Worm (Caenorhabditis elegans) whole organism, L3 larva: Measurements from ENCODE around the gene ZK177.11.

Source experiments
- R02D3.7 ChIP-seq: fragments of 150-350 bp; optimal IDR thresholded peaks from 2 replicates; lab custom pipeline; 2014; ENCODE audit warnings: missing biosample characterization, missing genetic modification characterization
- ama-1 ChIP-seq: fragments of 150-350 bp; optimal IDR thresholded peaks from 2 replicates; lab custom pipeline; 2018
- ceh-82 ChIP-seq: fragments of 150-350 bp; optimal IDR thresholded peaks from 2 replicates; lab custom pipeline; 2014; ENCODE audit warnings: missing biosample characterization, missing genetic modification characterization
- egl-27 ChIP-seq: sonication (generic microtip); optimal IDR thresholded peaks from 4 replicates; lab custom pipeline; 2017; ENCODE audit warnings: missing biosample characterization, missing genetic modification reagents, missing genetic modification characterization
- egl-5 ChIP-seq: fragments of 150-350 bp; optimal IDR thresholded peaks from 2 replicates; lab custom pipeline; 2017; ENCODE audit warnings: missing biosample characterization, missing genetic modification reagents, missing genetic modification characterization, inconsistent platforms
- elt-1 ChIP-seq: fragments of 150-350 bp; optimal IDR thresholded peaks from 2 replicates; lab custom pipeline; 2014; ENCODE audit warnings: missing biosample characterization, missing genetic modification characterization
- elt-2 ChIP-seq: sonication (generic microtip); optimal IDR thresholded peaks from 2 replicates; lab custom pipeline; 2016; ENCODE audit warnings: missing genetic modification reagents, mild to moderate bottlenecking, missing genetic modification characterization, missing compliant biosample characterization
- elt-3 ChIP-seq, 3 experiments: fragments of 150-350 bp in 1 of 3; sonication (generic microtip) in 2 of 3; optimal IDR thresholded peaks; 2 replicates in 2 of 3; 4 replicates in 1 of 3; lab custom pipeline; 2014 to 2017; ENCODE audit warnings: missing biosample characterization in 3 of 3, missing genetic modification characterization in 3 of 3
- fkh-10 ChIP-seq: sonication (generic microtip); optimal IDR thresholded peaks from 2 replicates; lab custom pipeline; 2017; ENCODE audit warnings: missing biosample characterization, missing genetic modification reagents, missing genetic modification characterization
- fos-1 ChIP-seq: fragments of 150-350 bp; optimal IDR thresholded peaks from 2 replicates; lab custom pipeline; 2014; ENCODE audit warnings: missing biosample characterization, missing genetic modification characterization
- jun-1 ChIP-seq: fragments of 150-350 bp; optimal IDR thresholded peaks from 2 replicates; lab custom pipeline; 2014; ENCODE audit warnings: missing biosample characterization, missing genetic modification reagents, missing genetic modification characterization
- lin-15B ChIP-seq: fragments of 150-350 bp; optimal IDR thresholded peaks from 2 replicates; lab custom pipeline; 2014; ENCODE audit warnings: missing biosample characterization, missing genetic modification characterization
- lin-39 ChIP-seq: fragments of 150-350 bp; optimal IDR thresholded peaks from 2 replicates; lab custom pipeline; 2018; ENCODE audit warnings: missing biosample characterization, missing genetic modification reagents, missing genetic modification characterization
- mml-1 ChIP-seq: fragments of 150-350 bp; sonication (generic microtip); optimal IDR thresholded peaks from 3 replicates; lab custom pipeline; 2014; ENCODE audit warnings: missing biosample characterization, missing genetic modification characterization
- nfya-1 ChIP-seq: sonication (generic microtip); optimal IDR thresholded peaks from 2 replicates; lab custom pipeline; 2017; ENCODE audit warnings: missing genetic modification characterization, mild to moderate bottlenecking, missing compliant biosample characterization, antibody characterized with exemption, moderate library complexity; ENCODE audit not compliant: insufficient read depth
- nhr-11 ChIP-seq: fragments of 150-350 bp; optimal IDR thresholded peaks from 2 replicates; lab custom pipeline; 2014; ENCODE audit warnings: missing biosample characterization, missing genetic modification characterization
- nhr-23 ChIP-seq: fragments of 150-350 bp; optimal IDR thresholded peaks from 2 replicates; lab custom pipeline; 2014; ENCODE audit warnings: missing biosample characterization, missing genetic modification reagents, missing genetic modification characterization
- nhr-237 ChIP-seq: fragments of 150-350 bp; optimal IDR thresholded peaks from 2 replicates; lab custom pipeline; 2014; ENCODE audit warnings: missing biosample characterization, missing genetic modification characterization
- nhr-25 ChIP-seq: sonication (generic microtip); optimal IDR thresholded peaks from 2 replicates; lab custom pipeline; 2017; ENCODE audit warnings: missing biosample characterization, missing genetic modification characterization
- nhr-28 ChIP-seq: fragments of 150-350 bp; optimal IDR thresholded peaks from 2 replicates; lab custom pipeline; 2014; ENCODE audit warnings: missing biosample characterization, missing genetic modification characterization
- nhr-67 ChIP-seq: fragments of 150-350 bp; optimal IDR thresholded peaks from 2 replicates; lab custom pipeline; 2014; ENCODE audit warnings: missing biosample characterization, missing genetic modification characterization
- nhr-76 ChIP-seq: fragments of 150-350 bp; sonication (generic microtip); optimal IDR thresholded peaks from 5 replicates; lab custom pipeline; 2014; ENCODE audit warnings: missing biosample characterization, missing genetic modification characterization
- nhr-77 ChIP-seq: fragments of 150-350 bp; optimal IDR thresholded peaks from 2 replicates; lab custom pipeline; 2014; ENCODE audit warnings: missing biosample characterization, missing genetic modification characterization
- pha-4 ChIP-seq: fragments of 150-350 bp; optimal IDR thresholded peaks from 2 replicates; lab custom pipeline; 2014; ENCODE audit warnings: missing biosample characterization, missing genetic modification reagents, missing genetic modification characterization
- pqm-1 ChIP-seq: fragments of 150-350 bp; optimal IDR thresholded peaks from 2 replicates; lab custom pipeline; 2017; ENCODE audit warnings: missing biosample characterization, missing genetic modification characterization, inconsistent platforms
- sea-2 ChIP-seq: fragments of 150-350 bp; sonication (generic microtip); optimal IDR thresholded peaks from 4 replicates; lab custom pipeline; 2014; ENCODE audit warnings: missing biosample characterization, missing genetic modification reagents, missing genetic modification characterization
- skn-1 ChIP-seq: fragments of 150-350 bp; optimal IDR thresholded peaks from 2 replicates; lab custom pipeline; 2014; ENCODE audit warnings: missing biosample characterization, missing genetic modification characterization
- snpc-4 ChIP-seq: fragments of 150-350 bp; optimal IDR thresholded peaks from 2 replicates; lab custom pipeline; 2014; ENCODE audit warnings: missing biosample characterization, missing genetic modification characterization
- tbx-2 ChIP-seq: sonication (generic microtip); optimal IDR thresholded peaks from 2 replicates; lab custom pipeline; 2016; ENCODE audit warnings: mild to moderate bottlenecking, missing genetic modification characterization, missing compliant biosample characterization
- unc-39 ChIP-seq: sonication (generic microtip); optimal IDR thresholded peaks from 4 replicates; lab custom pipeline; 2017; ENCODE audit warnings: missing biosample characterization, missing genetic modification characterization
- zag-1 ChIP-seq: fragments of 150-350 bp; optimal IDR thresholded peaks from 2 replicates; lab custom pipeline; 2014; ENCODE audit warnings: missing biosample characterization, missing genetic modification characterization
- ztf-11 ChIP-seq: fragments of 150-350 bp; optimal IDR thresholded peaks from 2 replicates; lab custom pipeline; 2014; ENCODE audit warnings: missing biosample characterization, missing genetic modification characterization
- ztf-4 ChIP-seq: fragments of 150-350 bp; optimal IDR thresholded peaks from 2 replicates; lab custom pipeline; 2014; ENCODE audit warnings: missing biosample characterization, missing genetic modification characterization

Gene ZK177.11

DNA sequence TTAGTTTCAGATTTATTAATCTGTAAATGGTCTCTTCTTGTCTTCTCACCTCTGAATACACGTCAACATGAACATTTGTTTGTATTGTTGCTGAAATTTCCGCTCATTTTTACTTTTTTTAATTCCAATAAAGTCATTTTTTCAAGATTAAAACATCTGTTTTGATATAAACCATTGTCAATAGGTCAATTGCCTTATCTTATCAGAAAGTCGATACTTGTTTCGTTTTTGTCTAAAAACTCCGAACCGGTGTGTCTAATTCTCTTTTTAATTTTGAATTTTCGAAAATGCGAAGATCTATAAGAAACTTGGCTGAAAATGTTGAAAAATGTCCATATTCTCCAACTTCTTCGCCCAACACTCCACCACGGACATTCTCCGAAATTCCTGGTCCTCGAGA is 19.0 kb upstream of the ZK177.11 start, which contains the start of gene cyp-44A1:
Gene cyp-44A1 (plus strand): TSS at position 285 of the 400 bp plus-strand sequence.
- no peak for TF ChIP-seq skn-1
- TF ChIP-seq fkh-10 (GFP tag; lab: Kevin White, UChicago), result no peak
- peak; percentile 67 for TF ChIP-seq elt-2 (tag; lab: Kevin White, UChicago)
- no peak for TF ChIP-seq pha-4 (tag; lab: Kevin White, UChicago)

DNA sequence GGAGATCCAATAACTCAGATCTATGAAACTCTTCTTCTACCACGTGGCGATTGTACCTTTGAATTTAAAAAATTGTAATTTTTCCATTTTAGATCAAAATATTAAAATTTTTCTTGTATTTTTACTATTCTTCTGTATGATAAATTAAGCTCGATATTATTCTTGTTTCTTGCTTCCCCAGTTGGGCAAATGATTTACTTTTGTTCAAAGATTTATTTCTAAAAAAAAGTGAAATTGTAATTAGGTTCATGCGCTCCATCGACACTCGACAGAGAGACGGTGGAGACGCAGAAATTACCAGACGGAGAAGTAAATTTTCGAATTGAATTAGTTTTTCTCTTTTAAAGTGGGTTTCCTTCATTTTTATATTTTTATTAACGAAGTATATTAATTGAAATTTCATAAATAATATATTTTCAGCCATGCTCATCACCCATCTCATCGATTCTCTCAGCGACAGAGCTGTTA is 16.9 kb upstream of the ZK177.11 start, which contains the start of gene npp-24:
Gene npp-24 (plus strand): TSS at position 51 of the 468 bp plus-strand sequence.
- TF ChIP-seq lin-15B (peak; percentile 1), nhr-25 (tag; lab: Kevin White, UChicago) (no peak), lin-39 (tag; lab: Kevin White, UChicago) (no peak), tbx-2 (no peak), zag-1 (tag; lab: Kevin White, UChicago) (no peak), elt-1 (tag; lab: Kevin White, UChicago) (no peak), egl-27 (tag; lab: Kevin White, UChicago) (no peak), R02D3.7 (tag; lab: Kevin White, UChicago) (no peak), unc-39 (no peak), fkh-10 (GFP tag; lab: Kevin White, UChicago) (no peak), fos-1 (tag; lab: Kevin White, UChicago) (no peak), pha-4 (tag; lab: Kevin White, UChicago) (peak; percentile 27), ceh-82 (tag; lab: Kevin White, UChicago) (no peak), sea-2 (GFP tag; lab: Kevin White, UChicago) (no peak), nhr-67 (no peak), nhr-76 (tag; lab: Kevin White, UChicago) (no peak), elt-2 (tag; lab: Kevin White, UChicago) (peak; percentile 23), nhr-237 (tag; lab: Kevin White, UChicago) (no peak), snpc-4 (tag; lab: Kevin White, UChicago) (no peak), nhr-11 (tag; lab: Kevin White, UChicago) (no peak), nfya-1 (no peak), nhr-28 (tag; lab: Kevin White, UChicago) (no peak), skn-1 (no peak), nhr-77 (tag; lab: Kevin White, UChicago) (no peak), nhr-23 (tag; lab: Kevin White, UChicago) (no peak)
- TF ChIP-seq, all 47 proteins: peak for 3

DNA sequence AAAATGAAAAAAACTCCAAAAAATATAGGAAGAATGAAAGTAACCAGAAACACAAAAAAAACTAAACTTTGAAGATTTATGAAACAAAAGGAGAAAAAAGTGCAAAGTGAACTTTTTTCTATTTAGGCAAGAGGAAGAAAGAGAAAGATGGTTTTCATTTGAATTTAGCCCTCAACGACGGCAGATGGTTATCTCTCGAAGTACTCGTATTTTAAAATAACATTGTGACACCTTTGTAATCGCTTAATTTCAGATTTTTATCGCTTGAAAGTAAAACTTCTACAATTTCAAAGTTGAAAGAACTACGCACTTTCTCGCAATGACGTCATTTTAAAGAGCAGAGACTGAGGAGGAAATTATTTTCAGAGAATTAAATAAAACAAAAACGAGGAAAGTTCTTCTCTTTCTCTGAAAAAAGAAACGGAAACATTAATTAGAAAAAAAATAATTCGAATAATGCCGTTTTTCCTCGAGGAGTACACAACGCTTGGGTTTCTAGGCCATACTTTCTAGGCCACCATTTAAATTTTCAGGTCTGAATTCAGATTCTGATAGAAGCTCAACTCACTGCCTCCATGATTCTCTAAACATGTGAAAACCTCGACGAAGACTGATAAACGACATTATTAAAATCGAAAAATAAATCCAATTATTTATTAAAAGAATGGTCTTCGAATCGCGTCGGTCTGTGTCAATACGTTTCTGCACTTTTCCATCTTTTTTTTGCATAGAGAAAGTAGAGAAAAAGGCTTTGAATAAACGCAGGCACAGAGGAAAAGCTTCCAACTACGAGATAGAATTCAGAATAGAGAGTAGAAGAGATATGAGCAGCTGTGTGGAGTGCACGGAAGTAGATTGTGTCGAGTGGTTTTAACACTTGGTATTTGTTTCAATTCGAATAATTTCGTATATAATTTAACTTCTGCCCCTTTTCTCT is 11.1 kb upstream of the ZK177.11 start:
- no peak for TF ChIP-seq sea-2 (GFP tag; lab: Kevin White, UChicago)
- peak; percentile 63 for TF ChIP-seq elt-1 (tag; lab: Kevin White, UChicago)
- no peak for TF ChIP-seq zag-1 (tag; lab: Kevin White, UChicago)
- TF ChIP-seq ztf-11 (tag; lab: Kevin White, UChicago), result no peak
- TF ChIP-seq nfya-1, result peak; percentile 64
- TF ChIP-seq unc-39, result no peak
- no peak for TF ChIP-seq nhr-23 (tag; lab: Kevin White, UChicago)
- no peak for TF ChIP-seq elt-3 (tag; optimal IDR thresholded peaks at IDR 0.05; lab: Kevin White, UChicago)
- no peak for TF ChIP-seq ztf-4 (tag; lab: Kevin White, UChicago)
- peak; percentile 38 for TF ChIP-seq pha-4 (tag; lab: Kevin White, UChicago)
- TF ChIP-seq nhr-25 (tag; lab: Kevin White, UChicago), result peak; percentile 39
- no peak for TF ChIP-seq ama-1
- no peak for TF ChIP-seq fos-1 (tag; lab: Kevin White, UChicago)
- TF ChIP-seq lin-15B, result peak; percentile 2

DNA sequence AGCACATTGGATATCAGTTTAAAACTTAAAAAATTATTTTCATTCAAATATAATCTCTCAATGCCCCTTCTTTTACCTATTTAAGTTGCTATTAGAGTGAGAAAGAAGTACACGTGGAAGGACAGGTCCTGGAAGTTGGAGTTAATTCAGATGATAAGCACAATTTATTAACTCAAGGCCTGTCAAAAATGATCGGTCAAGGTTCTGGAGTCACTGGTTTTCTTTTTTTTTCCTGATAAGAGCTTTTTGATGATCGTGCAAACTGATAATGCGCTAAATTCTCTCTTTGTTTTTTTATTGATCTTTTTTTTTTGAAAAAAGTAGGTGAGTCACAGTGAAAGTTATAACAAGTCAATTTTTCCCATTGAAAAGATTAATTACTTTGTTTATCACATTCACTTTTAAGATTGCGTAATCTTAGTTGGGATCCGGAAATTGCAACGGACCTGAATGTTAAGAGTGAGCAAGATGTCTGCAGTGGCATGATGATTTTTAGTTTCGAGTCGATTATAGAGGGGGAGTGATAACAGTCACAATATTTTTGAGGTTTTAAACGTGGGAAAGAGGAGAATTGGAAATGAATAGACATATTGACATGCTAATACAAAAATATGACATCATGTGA is 10.2 kb upstream of the ZK177.11 start:
- TF ChIP-seq elt-2 (tag; lab: Kevin White, UChicago) (peak; percentile 100), mml-1 (tag; lab: Kevin White, UChicago) (no peak), egl-5 (tag; lab: Kevin White, UChicago) (no peak), snpc-4 (tag; lab: Kevin White, UChicago) (no peak), jun-1 (tag; lab: Kevin White, UChicago) (no peak), pqm-1 (tag; lab: Kevin White, UChicago) (peak; percentile 68)
